Worm (Caenorhabditis elegans): ENCODE measurements around the gene T12A7.2.

ce11 chrIV:11718653-11719052 is 42.3 kb downstream of the T12A7.2 start:
- TF ChIP-seq blmp-1 (tag; optimal IDR thresholded peaks at IDR 0.05; ENCODE audit: insufficient read depth) (peak; percentile 97), ama-1 (optimal IDR thresholded peaks at IDR 0.05) (no peak), snpc-4 (tag; optimal IDR thresholded peaks at IDR 0.05) (no peak), lin-13 (GFP tag; optimal IDR thresholded peaks at IDR 0.05) (no peak), Y55F3AM.14 (GFP tag; optimal IDR thresholded peaks at IDR 0.05) (no peak)

Data from whole organism, L2 larva.